Fruit fly (Drosophila melanogaster): ENCODE data around the gene Sdic4.

DNA sequence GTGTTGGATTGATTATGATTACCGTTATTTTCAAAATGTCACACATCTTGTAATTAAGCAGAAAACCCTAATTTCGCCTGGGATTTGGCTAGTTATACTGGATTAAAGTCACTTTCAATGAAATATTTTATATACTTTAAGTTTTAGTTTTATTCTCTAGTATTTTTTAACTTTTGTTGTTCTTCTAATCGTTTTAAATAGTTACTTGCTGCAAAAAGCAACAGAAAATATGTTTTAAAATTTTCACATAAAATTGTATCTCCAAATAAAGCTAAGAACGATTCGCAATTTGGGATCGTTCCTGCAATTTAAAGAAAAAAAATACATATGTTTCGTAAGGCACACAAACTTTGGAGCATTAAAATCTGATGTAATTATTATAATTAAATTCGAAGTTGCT, 44.8 kb upstream of the Sdic4 start, which contains the start of gene Inx6:
- TF ChIP-seq CG8478 (optimal IDR thresholded peaks at IDR 0.05) = no peak
- TF ChIP-seq CTCF (optimal IDR thresholded peaks at IDR 0.05) = no peak

Data from S2 (cell line).